Worm (Caenorhabditis elegans): Measurements from ENCODE around the gene ddi-1.

ddi-1 gene

DNA sequence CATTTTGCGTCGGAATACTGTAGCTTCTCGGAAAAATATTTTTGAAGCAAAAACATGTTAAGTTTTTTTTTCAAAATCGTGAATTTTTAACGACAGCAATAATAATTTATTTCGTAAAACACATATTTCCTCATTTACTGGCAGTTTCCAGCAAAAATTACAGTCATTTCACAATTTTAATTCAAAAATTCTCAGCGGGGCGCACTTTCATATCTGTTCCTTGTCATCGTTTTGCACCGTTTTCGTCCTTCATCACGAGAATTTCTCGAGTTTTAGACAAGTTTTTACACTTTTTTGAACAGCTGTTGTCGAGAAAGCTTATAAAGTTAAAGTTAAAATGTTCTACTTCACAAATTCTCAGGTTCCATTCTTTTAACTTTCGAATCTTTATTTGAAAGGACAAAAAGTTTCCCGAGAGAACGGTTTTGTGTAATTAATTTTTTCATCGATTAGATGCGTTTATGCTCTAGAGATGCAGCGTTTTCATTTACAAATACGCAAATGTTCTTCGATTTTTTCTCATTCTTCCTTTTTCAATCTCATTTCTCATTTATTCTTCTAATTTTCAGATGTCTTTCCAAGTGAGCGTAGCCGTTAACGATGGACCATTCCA, at the start of gene ddi-1:
Gene ddi-1 (plus strand): TSS at position 563 of the 613 bp plus-strand sequence.
- TF ChIP-seq snpc-4 (GFP tag; optimal IDR thresholded peaks at IDR 0.05) (no peak), snpc-4 (tag; optimal IDR thresholded peaks at IDR 0.05) (peak in 1 of 4 experiments; percentile 6), attf-5 (GFP tag; optimal IDR thresholded peaks at IDR 0.05) (peak; percentile 36), fkh-3 (tag; optimal IDR thresholded peaks at IDR 0.05) (no peak), nhr-80 (tag; optimal IDR thresholded peaks at IDR 0.05) (peak; percentile 1), D2030.7 (GFP tag; IDR thresholded peaks at IDR 0.05) (no peak), cebp-1 (GFP tag; IDR thresholded peaks at IDR 0.05) (no peak), cebp-1 (tag; optimal IDR thresholded peaks at IDR 0.05) (peak; percentile 78)

DNA sequence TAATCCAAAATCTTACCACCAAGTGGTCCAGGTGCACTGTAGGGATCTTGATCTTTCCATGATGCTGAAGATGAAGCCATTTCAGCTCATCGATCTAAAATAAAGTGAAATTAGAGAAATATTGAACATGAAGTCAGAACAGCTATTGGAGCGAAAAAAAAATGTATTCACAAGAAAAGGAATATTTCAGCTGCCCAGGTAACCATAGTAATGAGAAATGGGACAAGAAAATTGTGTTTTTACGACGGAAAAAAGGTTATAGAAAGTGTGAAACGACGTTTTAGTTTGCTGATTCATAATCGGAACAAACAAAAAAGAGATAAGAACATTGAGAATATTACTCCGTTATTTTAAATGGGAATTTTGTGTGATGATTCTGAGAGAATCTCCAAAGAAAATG, 49.5 kb upstream of the ddi-1 start, which contains the start of gene Y73B6BL.27:
Gene Y73B6BL.27 (minus strand): TSS at position 101 of the 400 bp plus-strand sequence.
- TF ChIP-seq cebp-2 (GFP tag; IDR thresholded peaks at IDR 0.05), result no peak
- TF ChIP-seq nhr-179 (tag; optimal IDR thresholded peaks at IDR 0.05), result no peak
- TF ChIP-seq C06A6.2 (GFP tag; conservative IDR thresholded peaks at IDR 0.05), result no peak
- no peak for TF ChIP-seq dpff-1 (tag; optimal IDR thresholded peaks at IDR 0.05)

DNA sequence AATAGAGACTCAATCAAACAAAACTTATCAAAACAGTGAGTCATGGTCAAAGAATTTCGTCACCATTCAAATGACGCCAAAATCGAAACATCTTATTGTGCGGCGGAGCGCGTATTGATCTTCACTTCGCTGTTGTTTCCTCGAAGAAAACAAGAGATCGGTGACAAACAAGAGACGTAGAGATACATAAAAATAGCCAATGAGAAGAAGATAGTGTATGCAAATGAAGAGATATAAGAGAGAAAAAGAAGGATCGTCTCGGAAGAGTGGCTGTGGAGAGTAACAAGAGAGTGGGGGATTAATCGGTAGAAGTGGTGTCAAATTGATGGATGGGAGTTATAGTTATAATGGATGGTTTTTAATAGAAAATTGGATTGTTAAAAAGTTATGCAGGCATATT, 47.9 kb upstream of the ddi-1 start:
- TF ChIP-seq snpc-3.4 (tag; optimal IDR thresholded peaks at IDR 0.05) (no peak), Y79H2A.3 (GFP tag; conservative IDR thresholded peaks at IDR 0.05) (no peak), mel-28 (tag; optimal IDR thresholded peaks at IDR 0.05; ENCODE audit: borderline replicate concordance) (no peak), F37B4.10 (GFP tag; IDR thresholded peaks at IDR 0.05) (no peak), hsf-1 (GFP tag; IDR thresholded peaks at IDR 0.05) (no peak), Y67H2A.10 (GFP tag; conservative IDR thresholded peaks at IDR 0.05) (no peak), lin-35 (GFP tag; optimal IDR thresholded peaks at IDR 0.05) (peak in 1 of 3 experiments; percentile 58), F10E7.11 (tag; optimal IDR thresholded peaks at IDR 0.05) (no peak), Y53F4B.3 (GFP tag; IDR thresholded peaks at IDR 0.05) (no peak), mes-4 (tag; optimal IDR thresholded peaks at IDR 0.05) (no peak), aptf-2 (GFP tag; conservative IDR thresholded peaks at IDR 0.05) (no peak), hmg-1.2 (GFP tag; IDR thresholded peaks at IDR 0.05) (peak; percentile 72; the same call in 1 of the 2 replicates), B0261.1 (tag; optimal IDR thresholded peaks at IDR 0.05) (no peak), chd-7 (tag; optimal IDR thresholded peaks at IDR 0.05) (no peak), attf-5 (GFP tag; optimal IDR thresholded peaks at IDR 0.05) (peak; percentile 13), ztf-28 (GFP tag; IDR thresholded peaks at IDR 0.05) (no peak), aptf-3 (GFP tag; IDR thresholded peaks at IDR 0.05) (no peak), snpc-4 (GFP tag; optimal IDR thresholded peaks at IDR 0.05) (no peak), snpc-4 (tag; optimal IDR thresholded peaks at IDR 0.05) (peak in 1 of 4 experiments; percentile 14), bed-1 (GFP tag; IDR thresholded peaks at IDR 0.05) (no peak), Y56A3A.18 (GFP tag; IDR thresholded peaks at IDR 0.05) (no peak)

DNA sequence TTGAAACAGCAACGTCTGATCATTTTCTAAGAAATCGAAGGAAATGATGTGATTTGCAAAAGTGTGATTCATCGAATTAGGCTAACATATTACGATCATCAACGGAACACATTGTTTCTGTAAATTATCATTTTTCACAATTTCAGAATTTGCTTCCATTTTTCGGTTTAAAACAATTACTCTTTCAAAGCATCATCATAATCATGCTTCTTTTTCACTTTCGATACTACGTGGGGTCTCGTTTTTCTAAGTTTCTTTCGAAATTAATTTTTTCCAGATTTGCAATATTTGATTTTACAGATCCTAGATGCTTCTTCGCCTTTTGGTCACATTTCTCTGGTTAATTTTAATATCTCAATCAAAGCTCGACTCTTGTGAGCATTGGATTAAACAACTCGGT, 42.4 kb upstream of the ddi-1 start, which contains the start of gene tyr-6:
Gene tyr-6 (plus strand): TSS at position 301 of the 400 bp plus-strand sequence.
- TF ChIP-seq ztf-25 (GFP tag; IDR thresholded peaks at IDR 0.05) (no peak), tbp1 (GFP tag; optimal IDR thresholded peaks at IDR 0.05) (no peak), egl-18 (GFP tag; IDR thresholded peaks at IDR 0.05) (no peak), ama-1 (optimal IDR thresholded peaks at IDR 0.05) (no peak), ama-1 (GFP tag; optimal IDR thresholded peaks at IDR 0.05) (no peak), sdz-38 (tag; optimal IDR thresholded peaks at IDR 0.05) (no peak), F57A8.1 (GFP tag; optimal IDR thresholded peaks at IDR 0.05) (no peak), madf-6 (GFP tag; IDR thresholded peaks at IDR 0.05) (no peak), unc-130 (GFP tag; optimal IDR thresholded peaks at IDR 0.05) (no peak), nhr-120 (GFP tag; IDR thresholded peaks at IDR 0.05) (no peak), repo-1 (tag; optimal IDR thresholded peaks at IDR 0.05) (no peak), gei-17 (GFP tag; optimal IDR thresholded peaks at IDR 0.05) (no peak), F33H1.4 (GFP tag; IDR thresholded peaks at IDR 0.05) (no peak), nfya-2 (GFP tag; IDR thresholded peaks at IDR 0.05) (no peak)
